Worm (Caenorhabditis elegans) whole organism, midembryonic: ENCODE measurements around the gene drl-1.

Experiments
- T22C8.4 ChIP-seq: fragments of 200-800 bp; sonication (Bioruptor generic); IDR thresholded peaks from 2 replicates; pipeline ENCODE4 v1.3.6; 2022; ENCODE audit warnings: missing genetic modification characterization, missing compliant biosample characterization
- cog-1 ChIP-seq: sonication (generic microtip); optimal IDR thresholded peaks from 2 replicates; lab custom pipeline; 2016; ENCODE audit warnings: missing genetic modification characterization, missing compliant biosample characterization
- flt-1 ChIP-seq: fragments of 200-800 bp; sonication (Bioruptor generic); IDR thresholded peaks from 2 replicates; pipeline ENCODE4 v1.3.6; 2022; ENCODE audit warnings: missing genetic modification characterization, missing compliant biosample characterization
- klf-2 ChIP-seq: fragments of 200-800 bp; sonication (Bioruptor generic); conservative IDR thresholded peaks from 2 replicates; pipeline ENCODE4 v1.3.6; 2022; ENCODE audit warnings: missing genetic modification reagents, missing genetic modification characterization, missing compliant biosample characterization
- med-1 ChIP-seq: sonication (generic microtip); optimal IDR thresholded peaks from 2 replicates; lab custom pipeline; 2017; ENCODE audit warnings: missing genetic modification characterization, mild to moderate bottlenecking, missing compliant biosample characterization, antibody characterized with exemption, missing genetic modification reagents; ENCODE audit not compliant: insufficient read depth
- ref-1 ChIP-seq: fragments of 200-800 bp; sonication (Bioruptor generic); conservative IDR thresholded peaks from 2 replicates; pipeline ENCODE4 v1.3.6; 2022; ENCODE audit warnings: missing genetic modification reagents, missing genetic modification characterization, missing compliant biosample characterization
- tab-1 ChIP-seq: fragments of 200-800 bp; sonication (Bioruptor generic); IDR thresholded peaks from 2 replicates; pipeline ENCODE4 v1.3.6; 2022; ENCODE audit warnings: missing genetic modification characterization, missing compliant biosample characterization
- ztf-23 ChIP-seq: fragments of 200-800 bp; sonication (Bioruptor generic); IDR thresholded peaks from 2 replicates; pipeline ENCODE4 v1.3.6; 2022; ENCODE audit warnings: missing genetic modification reagents, missing genetic modification characterization, missing compliant biosample characterization
- ztf-29 ChIP-seq: fragments of 200-800 bp; sonication (Bioruptor generic); IDR thresholded peaks from 2 replicates; pipeline ENCODE4 v1.3.6; 2022; ENCODE audit warnings: missing genetic modification reagents, missing genetic modification characterization, missing compliant biosample characterization

drl-1 gene

ce11 chrIV:324759-325158 lies at the start of gene drl-1:
drl-1 (plus strand) TSS chrIV:325059.
- no peak for TF ChIP-seq ref-1 (GFP tag; lab: Robert Waterston, UW)
- no peak for TF ChIP-seq flt-1 (GFP tag; lab: Robert Waterston, UW)
- TF ChIP-seq tab-1 (GFP tag; lab: Robert Waterston, UW): no peak
- TF ChIP-seq T22C8.4 (GFP tag; lab: Robert Waterston, UW): no peak
- TF ChIP-seq cog-1 (tag; lab: Kevin White, UChicago): no peak

DNA sequence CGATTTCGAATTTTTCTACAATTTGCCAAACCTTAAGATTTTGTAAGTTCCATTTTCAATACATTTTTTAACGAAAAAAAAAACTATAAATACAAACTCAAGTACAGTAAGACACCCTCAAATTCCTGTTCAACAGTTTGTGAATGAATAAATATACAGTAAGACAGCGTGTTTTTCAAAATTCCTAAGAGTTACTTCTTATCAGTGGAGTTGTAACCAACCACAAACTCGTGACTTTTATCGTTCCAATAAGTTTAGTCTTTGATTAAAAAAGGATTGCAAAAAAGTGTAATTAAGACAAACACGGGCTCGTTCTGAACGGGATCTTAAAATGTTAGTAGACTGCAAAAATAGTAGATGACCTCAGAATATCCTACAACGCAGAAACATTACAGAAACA lies 49.7 kb upstream of the drl-1 start:
- TF ChIP-seq cog-1 (tag; lab: Kevin White, UChicago) (no peak), ztf-29 (no peak), flt-1 (GFP tag; lab: Robert Waterston, UW) (no peak), T22C8.4 (GFP tag; lab: Robert Waterston, UW) (no peak), klf-2 (GFP tag; lab: Robert Waterston, UW) (no peak), med-1 (no peak), tab-1 (GFP tag; lab: Robert Waterston, UW) (no peak), ztf-23 (no peak), ref-1 (GFP tag; lab: Robert Waterston, UW) (no peak)

- TF ChIP-seq flt-1 (GFP tag; lab: Robert Waterston, UW): no peak
- no peak for TF ChIP-seq cog-1 (tag; lab: Kevin White, UChicago)
- TF ChIP-seq ref-1 (GFP tag; lab: Robert Waterston, UW): no peak
- no peak for TF ChIP-seq ztf-29
- TF ChIP-seq T22C8.4 (GFP tag; lab: Robert Waterston, UW): no peak
- no peak for TF ChIP-seq med-1
- no peak for TF ChIP-seq klf-2 (GFP tag; lab: Robert Waterston, UW)
- no peak for TF ChIP-seq ztf-23
- TF ChIP-seq tab-1 (GFP tag; lab: Robert Waterston, UW): no peak
Observed at ce11 chrIV:278284-278683, 46.6 kb upstream of the drl-1 start.

ce11 chrIV:281247-281646 lies 43.6 kb upstream of the drl-1 start:
- peak; percentile 38; the same call in 1 of the 2 replicates for TF ChIP-seq ztf-23

ce11 chrIV:282008-282407 lies 42.9 kb upstream of the drl-1 start:
- TF ChIP-seq flt-1 (GFP tag; lab: Robert Waterston, UW): no peak
- no peak for TF ChIP-seq ref-1 (GFP tag; lab: Robert Waterston, UW)
- TF ChIP-seq klf-2 (GFP tag; lab: Robert Waterston, UW): no peak
- TF ChIP-seq T22C8.4 (GFP tag; lab: Robert Waterston, UW): no peak
- TF ChIP-seq cog-1 (tag; lab: Kevin White, UChicago): no peak
- TF ChIP-seq ztf-29: no peak
- TF ChIP-seq tab-1 (GFP tag; lab: Robert Waterston, UW): no peak
- TF ChIP-seq med-1: no peak
- TF ChIP-seq ztf-23: no peak

DNA sequence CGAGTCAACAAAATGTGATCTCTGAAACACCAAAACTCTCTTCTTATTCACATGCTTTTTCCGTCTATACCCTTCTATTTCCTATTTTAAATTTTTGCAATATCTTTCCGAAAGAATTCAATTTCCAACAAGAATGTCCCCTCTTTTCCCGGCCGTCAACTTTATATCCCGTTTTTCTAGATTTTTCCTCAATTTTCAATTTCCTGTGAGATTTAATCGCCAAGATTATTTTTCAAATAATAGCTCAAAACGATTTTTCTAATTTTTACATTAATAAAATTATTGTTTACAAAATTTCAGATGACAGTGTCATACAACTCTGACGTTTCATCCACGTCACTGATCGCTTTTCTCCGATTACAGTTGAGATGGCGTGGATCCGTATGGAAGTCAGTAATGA lies 41.5 kb upstream of the drl-1 start, which contains the start of gene best-19:
Gene best-19, plus strand, starts transcription at position 301 of the 400 bp plus-strand sequence.
- TF ChIP-seq T22C8.4 (GFP tag; lab: Robert Waterston, UW) (no peak), ztf-23 (no peak), klf-2 (GFP tag; lab: Robert Waterston, UW) (no peak), tab-1 (GFP tag; lab: Robert Waterston, UW) (no peak), ztf-29 (no peak), med-1 (no peak), ref-1 (GFP tag; lab: Robert Waterston, UW) (no peak), cog-1 (tag; lab: Kevin White, UChicago) (no peak), flt-1 (GFP tag; lab: Robert Waterston, UW) (no peak)

DNA sequence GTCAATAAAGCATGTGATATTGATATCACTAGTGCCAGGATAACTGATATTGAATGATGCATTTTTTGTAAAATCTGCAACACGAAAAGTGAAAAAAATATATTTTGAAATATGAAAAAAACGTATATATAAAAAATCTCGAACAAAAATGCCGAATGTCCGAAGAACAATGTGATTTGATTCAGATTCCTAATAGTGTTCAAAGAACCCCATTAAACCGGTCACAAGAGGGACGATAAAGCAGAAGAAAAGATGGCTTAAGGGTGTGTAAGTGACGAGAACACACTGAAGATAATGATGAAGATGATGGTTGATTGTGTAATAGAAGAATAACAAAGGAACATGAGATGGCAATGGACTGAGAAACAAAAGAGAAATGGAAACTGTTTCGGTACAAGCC lies 36.8 kb upstream of the drl-1 start, which contains the start of gene T21D12.14:
Gene T21D12.14, minus strand, starts transcription at position 101 of the 400 bp plus-strand sequence.
- TF ChIP-seq cog-1 (tag; lab: Kevin White, UChicago) (no peak), med-1 (no peak), tab-1 (GFP tag; lab: Robert Waterston, UW) (no peak), ref-1 (GFP tag; lab: Robert Waterston, UW) (no peak), ztf-23 (no peak), flt-1 (GFP tag; lab: Robert Waterston, UW) (no peak), T22C8.4 (GFP tag; lab: Robert Waterston, UW) (no peak), ztf-29 (no peak), klf-2 (GFP tag; lab: Robert Waterston, UW) (no peak)

- no peak for TF ChIP-seq T22C8.4 (GFP tag; lab: Robert Waterston, UW)
- TF ChIP-seq ref-1 (GFP tag; lab: Robert Waterston, UW): no peak
- TF ChIP-seq klf-2 (GFP tag; lab: Robert Waterston, UW): no peak
- no peak for TF ChIP-seq med-1
- no peak for TF ChIP-seq cog-1 (tag; lab: Kevin White, UChicago)
- no peak for TF ChIP-seq tab-1 (GFP tag; lab: Robert Waterston, UW)
- no peak for TF ChIP-seq ztf-29
- no peak for TF ChIP-seq ztf-23
- TF ChIP-seq flt-1 (GFP tag; lab: Robert Waterston, UW): no peak
Observed at ce11 chrIV:290387-290786, 34.5 kb upstream of the drl-1 start.

DNA sequence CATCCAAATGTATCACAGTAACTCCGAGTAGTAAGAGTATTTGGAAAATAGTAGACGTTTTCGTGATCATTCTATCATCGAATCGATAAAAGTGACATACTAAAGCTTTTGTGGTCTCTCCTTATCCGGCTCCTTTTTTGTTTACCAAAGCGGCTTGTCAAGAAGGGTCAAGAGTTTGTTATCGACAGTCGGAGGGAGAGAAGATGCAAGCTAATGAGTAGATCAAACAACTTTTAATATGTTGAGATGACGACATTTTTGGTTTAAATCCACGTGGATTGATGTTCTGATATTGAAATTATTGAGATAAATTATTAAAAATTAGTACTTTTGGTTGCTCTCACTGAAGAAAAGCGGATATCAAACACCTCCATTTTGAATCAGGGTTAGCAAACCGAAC lies 33.5 kb upstream of the drl-1 start, which contains the start of gene T21D12.7:
Gene T21D12.7, minus strand, starts transcription at position 101 of the 400 bp plus-strand sequence.
- TF ChIP-seq T22C8.4 (GFP tag; lab: Robert Waterston, UW): no peak
- TF ChIP-seq ztf-23: no peak
- TF ChIP-seq flt-1 (GFP tag; lab: Robert Waterston, UW): no peak
- TF ChIP-seq cog-1 (tag; lab: Kevin White, UChicago): no peak
- TF ChIP-seq tab-1 (GFP tag; lab: Robert Waterston, UW): no peak
- no peak for TF ChIP-seq klf-2 (GFP tag; lab: Robert Waterston, UW)
- no peak for TF ChIP-seq med-1
- TF ChIP-seq ref-1 (GFP tag; lab: Robert Waterston, UW): no peak
- TF ChIP-seq ztf-29: no peak

DNA sequence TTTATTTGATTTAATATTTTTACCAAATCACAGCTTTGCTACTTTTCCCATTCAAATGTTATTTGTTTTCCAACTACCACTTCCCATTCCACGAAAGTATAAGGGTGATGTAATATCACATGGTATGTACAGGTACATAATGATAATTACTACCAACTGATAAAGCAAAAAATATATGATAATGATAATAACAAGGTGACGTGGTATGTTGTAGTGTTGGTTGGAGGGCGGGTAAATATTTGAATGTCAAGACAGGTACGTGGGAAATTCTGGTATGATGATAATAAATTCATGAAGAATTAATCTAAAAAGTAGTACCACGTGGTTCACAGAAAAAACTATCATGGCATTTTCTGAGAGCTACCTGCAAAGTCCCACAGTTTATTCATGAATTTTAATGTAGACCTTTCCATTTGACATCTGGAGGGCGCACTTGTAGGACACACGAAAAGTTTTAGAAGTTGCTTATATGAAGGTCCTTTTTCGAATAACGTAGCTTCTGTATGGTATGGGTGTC lies 33.0 kb upstream of the drl-1 start:
- TF ChIP-seq klf-2 (GFP tag; lab: Robert Waterston, UW): no peak
- no peak for TF ChIP-seq ztf-29
- no peak for TF ChIP-seq T22C8.4 (GFP tag; lab: Robert Waterston, UW)
- TF ChIP-seq med-1: no peak
- no peak for TF ChIP-seq ref-1 (GFP tag; lab: Robert Waterston, UW)
- TF ChIP-seq ztf-23: no peak
- TF ChIP-seq flt-1 (GFP tag; lab: Robert Waterston, UW): no peak
- no peak for TF ChIP-seq tab-1 (GFP tag; lab: Robert Waterston, UW)
- TF ChIP-seq cog-1 (tag; lab: Kevin White, UChicago): no peak
